Fruit fly (Drosophila melanogaster): ENCODE data around the gene Lk6.

- TF ChIP-seq usp (GFP tag; optimal IDR thresholded peaks at IDR 0.05) (no peak), EcR (GFP tag; optimal IDR thresholded peaks at IDR 0.05) (no peak), pan (optimal IDR thresholded peaks at IDR 0.05) (no peak), Dll (optimal IDR thresholded peaks at IDR 0.05) (no peak), CG8478 (optimal IDR thresholded peaks at IDR 0.05) (no peak), psq (optimal IDR thresholded peaks at IDR 0.05) (no peak)
These were observed at the start of gene Lk6 for dm6 chr3R:11764279-11764880.
